Worm (Caenorhabditis elegans) whole organism, mixed stage, embryonic: ENCODE data around the gene sri-65.
A peak's percentile ranks its signal among the peaks of the same experiment; 100 is the strongest.
"Not testable (repeated sequence)": the region's sequence is repeated elsewhere in the genome, so short reads cannot be mapped to it uniquely, and the experiment has no call there.

ENCODE experiments used
- M03D4.4 ChIP-seq: sonication (generic microtip); optimal IDR thresholded peaks from 2 replicates; lab custom pipeline; 2017; ENCODE audit warnings: mild to moderate bottlenecking, missing genetic modification characterization, missing compliant biosample characterization
- bed-3 ChIP-seq: fragments of 200-800 bp; sonication (Bioruptor generic); optimal IDR thresholded peaks from 3 replicates; lab custom pipeline; 2018; ENCODE audit warnings: mild to moderate bottlenecking, missing genetic modification characterization, moderate library complexity, missing compliant biosample characterization
- blmp-1 ChIP-seq: fragments of 150-350 bp; optimal IDR thresholded peaks from 2 replicates; lab custom pipeline; 2014; ENCODE audit warnings: missing biosample characterization, missing genetic modification characterization
- ceh-39 ChIP-seq: fragments of 150-350 bp; optimal IDR thresholded peaks from 2 replicates; lab custom pipeline; 2014; ENCODE audit warnings: missing biosample characterization, missing genetic modification characterization
- ceh-43 ChIP-seq: fragments of 200-800 bp; sonication (Bioruptor generic); optimal IDR thresholded peaks from 2 replicates; lab custom pipeline; 2018; ENCODE audit warnings: mild to moderate bottlenecking, missing genetic modification characterization, moderate library complexity, missing compliant biosample characterization
- ceh-83 ChIP-seq: fragments of 200-800 bp; sonication (Bioruptor generic); optimal IDR thresholded peaks from 2 replicates; lab custom pipeline; 2018; ENCODE audit warnings: mild to moderate bottlenecking, missing genetic modification characterization, missing compliant biosample characterization
- ces-1 ChIP-seq: fragments of 150-350 bp; optimal IDR thresholded peaks from 2 replicates; lab custom pipeline; 2014; ENCODE audit warnings: missing biosample characterization, missing genetic modification reagents, missing genetic modification characterization
- cnd-1 ChIP-seq: fragments of 200-800 bp; sonication (Bioruptor generic); optimal IDR thresholded peaks from 2 replicates; lab custom pipeline; 2018; ENCODE audit warnings: mild to moderate bottlenecking, missing genetic modification characterization, missing compliant biosample characterization
- elt-1 ChIP-seq: sonication (generic microtip); optimal IDR thresholded peaks from 2 replicates; lab custom pipeline; 2017; ENCODE audit warnings: missing genetic modification characterization, mild to moderate bottlenecking, missing compliant biosample characterization, antibody characterized with exemption, moderate library complexity, borderline replicate concordance; ENCODE audit not compliant: insufficient read depth
- flh-1 ChIP-seq: fragments of 200-800 bp; sonication (Bioruptor generic); optimal IDR thresholded peaks from 2 replicates; lab custom pipeline; 2018; ENCODE audit warnings: mild to moderate bottlenecking, missing genetic modification characterization, moderate library complexity, missing compliant biosample characterization
- ham-2 ChIP-seq: fragments of 200-800 bp; sonication (Bioruptor generic); optimal IDR thresholded peaks from 2 replicates; lab custom pipeline; 2018; ENCODE audit warnings: mild to moderate bottlenecking, missing genetic modification characterization, missing compliant biosample characterization
- hlh-1 ChIP-seq: fragments of 150-350 bp; optimal IDR thresholded peaks from 2 replicates; lab custom pipeline; 2014; ENCODE audit warnings: missing biosample characterization, missing genetic modification reagents, missing genetic modification characterization
- lin-13 ChIP-seq: fragments of 150-350 bp; optimal IDR thresholded peaks from 2 replicates; lab custom pipeline; 2014; ENCODE audit warnings: missing biosample characterization, missing genetic modification characterization
- lin-32 ChIP-seq: fragments of 200-800 bp; sonication (Bioruptor generic); optimal IDR thresholded peaks from 2 replicates; lab custom pipeline; 2018; ENCODE audit warnings: mild to moderate bottlenecking, missing genetic modification characterization, missing compliant biosample characterization
- lsy-2 ChIP-seq: fragments of 150-350 bp; optimal IDR thresholded peaks from 2 replicates; lab custom pipeline; 2014; ENCODE audit warnings: missing biosample characterization, missing genetic modification characterization
- mab-5 ChIP-seq: fragments of 150-350 bp; optimal IDR thresholded peaks from 2 replicates; lab custom pipeline; 2014; ENCODE audit warnings: missing biosample characterization, missing genetic modification characterization
- mep-1 ChIP-seq: fragments of 150-350 bp; optimal IDR thresholded peaks from 2 replicates; lab custom pipeline; 2017; ENCODE audit warnings: missing biosample characterization, missing genetic modification reagents, missing genetic modification characterization, inconsistent platforms
- mls-2 ChIP-seq: sonication (generic microtip); optimal IDR thresholded peaks from 2 replicates; lab custom pipeline; 2016; ENCODE audit warnings: mild to moderate bottlenecking, missing genetic modification characterization, moderate library complexity, missing compliant biosample characterization
- nhr-12 ChIP-seq: fragments of 150-350 bp; optimal IDR thresholded peaks from 2 replicates; lab custom pipeline; 2014; ENCODE audit warnings: missing biosample characterization, missing genetic modification characterization
- nhr-2 ChIP-seq: fragments of 150-350 bp; optimal IDR thresholded peaks from 2 replicates; lab custom pipeline; 2014; ENCODE audit warnings: missing biosample characterization, missing genetic modification characterization
- nhr-237 ChIP-seq: fragments of 150-350 bp; optimal IDR thresholded peaks from 2 replicates; lab custom pipeline; 2014; ENCODE audit warnings: missing biosample characterization, missing genetic modification characterization
- nhr-28 ChIP-seq: fragments of 150-350 bp; optimal IDR thresholded peaks from 2 replicates; lab custom pipeline; 2014; ENCODE audit warnings: missing biosample characterization, missing genetic modification characterization
- nhr-76 ChIP-seq: sonication (generic microtip); optimal IDR thresholded peaks from 2 replicates; lab custom pipeline; 2017; ENCODE audit warnings: missing biosample characterization, missing genetic modification characterization
- pha-4 ChIP-seq: fragments of 150-350 bp; optimal IDR thresholded peaks from 2 replicates; lab custom pipeline; 2018; ENCODE audit warnings: missing biosample characterization, missing genetic modification reagents, missing genetic modification characterization
- sem-2 ChIP-seq: fragments of 200-800 bp; sonication (Bioruptor generic); optimal IDR thresholded peaks from 2 replicates; lab custom pipeline; 2018; ENCODE audit warnings: mild to moderate bottlenecking, missing genetic modification characterization, missing compliant biosample characterization
- snpc-4 ChIP-seq: fragments of 150-350 bp; optimal IDR thresholded peaks from 2 replicates; lab custom pipeline; 2014; ENCODE audit warnings: missing biosample characterization, missing genetic modification characterization
- sptf-1 ChIP-seq: sonication (generic microtip); optimal IDR thresholded peaks from 2 replicates; lab custom pipeline; 2017; ENCODE audit warnings: mild to moderate bottlenecking, missing genetic modification characterization, moderate library complexity, missing compliant biosample characterization
- tbx-8 ChIP-seq: fragments of 200-800 bp; sonication (Bioruptor generic); optimal IDR thresholded peaks from 2 replicates; lab custom pipeline; 2018; ENCODE audit warnings: mild to moderate bottlenecking, missing genetic modification characterization, moderate library complexity, missing compliant biosample characterization
- unc-120 ChIP-seq: sonication (generic microtip); optimal IDR thresholded peaks from 2 replicates; lab custom pipeline; 2017; ENCODE audit warnings: missing genetic modification characterization, missing compliant biosample characterization; ENCODE audit not compliant: poor library complexity, severe bottlenecking
- unc-39 ChIP-seq: fragments of 150-350 bp; optimal IDR thresholded peaks from 2 replicates; lab custom pipeline; 2014; ENCODE audit warnings: missing biosample characterization, missing genetic modification characterization
- unc-62 ChIP-seq: fragments of 150-350 bp; optimal IDR thresholded peaks from 2 replicates; lab custom pipeline; 2014; ENCODE audit warnings: missing biosample characterization, missing genetic modification reagents, missing genetic modification characterization
- zip-8 ChIP-seq: fragments of 150-350 bp; optimal IDR thresholded peaks from 2 replicates; lab custom pipeline; 2014; ENCODE audit warnings: missing biosample characterization, missing genetic modification characterization
- ztf-11 ChIP-seq: fragments of 150-350 bp; optimal IDR thresholded peaks from 2 replicates; lab custom pipeline; 2014; ENCODE audit warnings: missing biosample characterization, missing genetic modification characterization

sri-65 gene

ce11 chrV:16383729-16384128 lies 4.4 kb downstream of the sri-65 start, which contains the start of gene F13A7.7:
TSS of gene F13A7.7 (minus strand) at chrV:16383829.
- TF ChIP-seq mep-1, cnd-1, ztf-11 (tag; lab: Kevin White, UChicago): not testable (repeated sequence)
- TF ChIP-seq, all 35 proteins: peak for 0; not testable (repeated sequence) for 35

ce11 chrV:16382949-16383348 lies 5.2 kb downstream of the sri-65 start:
- no peak for TF ChIP-seq ceh-83

- TF ChIP-seq nhr-76 (tag; lab: Kevin White, UChicago) (no peak), M03D4.4 (tag; lab: Kevin White, UChicago) (no peak), hlh-1 (tag; lab: Kevin White, UChicago) (no peak)
Observed at ce11 chrV:16377849-16378248, 10.3 kb downstream of the sri-65 start, which contains the start of gene F13A7.1. TSS of gene F13A7.1 (minus strand) at chrV:16377949.

ce11 chrV:16377188-16377587 lies 11.0 kb downstream of the sri-65 start:
- TF ChIP-seq hlh-1 (tag; lab: Kevin White, UChicago) (no peak), lsy-2 (no peak), nhr-76 (tag; lab: Kevin White, UChicago) (no peak), sem-2 (GFP tag; lab: Kevin White, UChicago) (no peak), nhr-2 (tag; lab: Kevin White, UChicago) (no peak), nhr-12 (tag; lab: Kevin White, UChicago) (no peak), sptf-1 (tag; lab: Kevin White, UChicago) (no peak)
- TF ChIP-seq, all 35 proteins: peak for 0

- TF ChIP-seq unc-120 (tag; lab: Kevin White, UChicago): no peak
- TF ChIP-seq nhr-28 (tag; lab: Kevin White, UChicago): no peak
- no peak for TF ChIP-seq hlh-1 (tag; lab: Kevin White, UChicago)
- no peak for TF ChIP-seq ceh-39
- TF ChIP-seq cnd-1 (tag; lab: Kevin White, UChicago): no peak
- TF ChIP-seq blmp-1 (tag; lab: Kevin White, UChicago): no peak
- no peak for TF ChIP-seq nhr-2 (tag; lab: Kevin White, UChicago)
- no peak for TF ChIP-seq flh-1 (GFP tag; lab: Kevin White, UChicago)
- TF ChIP-seq M03D4.4 (tag; lab: Kevin White, UChicago): no peak
- no peak for TF ChIP-seq mep-1 (tag; lab: Kevin White, UChicago)
- no peak for TF ChIP-seq unc-39
- TF ChIP-seq unc-62 (GFP tag; lab: Kevin White, UChicago): no peak
- TF ChIP-seq elt-1 (tag; lab: Kevin White, UChicago): no peak
- no peak for TF ChIP-seq ces-1 (GFP tag; lab: Kevin White, UChicago)
- TF ChIP-seq nhr-12 (tag; lab: Kevin White, UChicago): no peak
- TF ChIP-seq nhr-76 (tag; lab: Kevin White, UChicago): no peak
- no peak for TF ChIP-seq snpc-4 (tag; lab: Kevin White, UChicago)
- no peak for TF ChIP-seq zip-8 (tag; lab: Kevin White, UChicago)
- no peak for TF ChIP-seq ceh-43
- TF ChIP-seq pha-4 (tag; lab: Kevin White, UChicago): no peak
- TF ChIP-seq, all 35 proteins: peak for 0
Observed at ce11 chrV:16376430-16376948, 11.7 kb downstream of the sri-65 start.

ce11 chrV:16374676-16375075 lies 13.5 kb downstream of the sri-65 start, which contains the start of gene srv-34:
TSS of gene srv-34 (minus strand) at chrV:16374776.
- TF ChIP-seq mab-5 (tag; lab: Kevin White, UChicago) (no peak), nhr-237 (tag; lab: Kevin White, UChicago) (no peak), nhr-28 (tag; lab: Kevin White, UChicago) (no peak), M03D4.4 (tag; lab: Kevin White, UChicago) (no peak), unc-120 (tag; lab: Kevin White, UChicago) (no peak), ceh-83 (no peak)
- TF ChIP-seq, all 35 proteins: peak for 0

- TF ChIP-seq lin-32 (GFP tag; lab: Kevin White, UChicago) (peak; percentile 62), bed-3 (peak; percentile 60), ceh-39 (no peak), cnd-1 (tag; lab: Kevin White, UChicago) (peak; percentile 84), pha-4 (tag; lab: Kevin White, UChicago) (peak; percentile 48), ceh-43 (peak; percentile 57), ham-2 (peak; percentile 57), unc-39 (no peak), sptf-1 (tag; lab: Kevin White, UChicago) (peak; percentile 85), ces-1 (GFP tag; lab: Kevin White, UChicago) (no peak), unc-62 (GFP tag; lab: Kevin White, UChicago) (no peak), nhr-12 (tag; lab: Kevin White, UChicago) (no peak), mls-2 (tag; lab: Kevin White, UChicago) (peak; percentile 82), lin-13 (peak; percentile 25), ceh-83 (peak; percentile 76), sem-2 (GFP tag; lab: Kevin White, UChicago) (peak; percentile 73), elt-1 (tag; lab: Kevin White, UChicago) (no peak), nhr-237 (tag; lab: Kevin White, UChicago) (no peak), nhr-2 (tag; lab: Kevin White, UChicago) (no peak), tbx-8 (GFP tag; lab: Kevin White, UChicago) (peak; percentile 53), ztf-11 (tag; lab: Kevin White, UChicago) (no peak), mab-5 (tag; lab: Kevin White, UChicago) (no peak), blmp-1 (tag; lab: Kevin White, UChicago) (no peak)
Observed at ce11 chrV:16370039-16370438, 18.1 kb downstream of the sri-65 start.
